Worm (Caenorhabditis elegans): ENCODE results near the gene D1044.4.
A peak's percentile ranks its signal among the peaks of the same experiment; 100 is the strongest.

Gene D1044.4

DNA sequence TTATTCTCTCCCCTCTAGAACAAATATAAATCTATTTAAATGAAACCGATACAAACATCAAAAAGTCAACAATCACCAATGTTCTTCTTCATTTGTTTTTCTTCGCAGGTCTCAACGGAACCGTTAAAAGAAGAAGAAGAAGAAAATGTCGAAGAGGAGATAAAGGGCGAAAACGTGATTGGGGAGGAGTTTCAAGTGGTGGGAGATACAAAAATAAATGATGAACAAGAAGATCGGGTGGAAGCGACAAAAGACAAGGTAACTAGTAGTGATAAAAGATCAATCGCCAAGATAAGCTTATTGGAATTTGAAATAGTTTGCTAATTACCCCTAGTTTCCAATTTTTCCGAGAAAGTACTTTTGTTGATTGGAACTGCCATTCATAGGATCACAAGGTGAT lies 28.4 kb upstream of the D1044.4 start:
- TF ChIP-seq dao-5 (tag; optimal IDR thresholded peaks at IDR 0.05): no peak
- TF ChIP-seq him-1 (tag; optimal IDR thresholded peaks at IDR 0.05): no peak
- TF ChIP-seq W03F9.2 (tag; optimal IDR thresholded peaks at IDR 0.05): no peak

DNA sequence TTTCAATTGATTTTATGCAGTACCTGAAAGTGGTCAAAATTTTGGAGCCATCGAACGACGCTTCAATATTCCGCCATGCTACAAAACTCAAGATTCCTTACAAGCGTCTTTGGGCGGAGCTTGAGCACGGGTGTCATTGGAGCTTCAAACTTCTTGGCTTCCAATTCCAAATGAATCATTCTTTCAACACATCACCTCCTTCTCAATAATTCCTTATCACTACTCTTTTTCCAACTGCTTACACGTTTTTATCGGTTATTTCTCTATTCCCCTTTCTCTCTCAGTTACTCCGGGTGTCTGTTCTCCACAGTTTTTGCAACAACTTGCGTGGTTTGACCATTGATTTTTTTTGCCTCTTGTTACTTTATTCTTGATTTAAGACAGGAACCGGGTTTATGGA lies 24.9 kb upstream of the D1044.4 start, which contains the start of gene F09F7.5:
Gene F09F7.5, plus strand, starts transcription at position 258 of the 400 bp plus-strand sequence.
- TF ChIP-seq W03F9.2 (tag; optimal IDR thresholded peaks at IDR 0.05) (no peak), dao-5 (tag; optimal IDR thresholded peaks at IDR 0.05) (no peak), him-1 (tag; optimal IDR thresholded peaks at IDR 0.05) (no peak)

DNA sequence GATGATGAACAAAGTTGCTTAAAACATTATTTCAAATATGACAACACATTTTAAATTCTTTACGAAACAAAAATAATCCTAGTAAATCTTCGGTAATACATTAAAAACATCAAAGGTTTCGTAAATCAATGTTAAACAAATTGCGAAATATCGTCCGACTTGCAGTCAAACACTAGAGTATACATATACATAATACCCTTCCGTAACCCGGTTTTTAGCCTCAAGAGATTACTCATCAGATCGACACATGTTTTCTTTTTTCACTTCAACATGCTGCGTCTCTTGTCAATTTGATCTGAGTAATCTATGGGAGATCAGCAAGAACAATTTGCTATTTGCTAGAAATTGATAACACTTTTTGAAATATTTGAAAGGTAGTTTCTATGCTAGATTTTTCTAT lies 24.5 kb upstream of the D1044.4 start:
- TF ChIP-seq dao-5 (tag; optimal IDR thresholded peaks at IDR 0.05) (no peak), him-1 (tag; optimal IDR thresholded peaks at IDR 0.05) (no peak), W03F9.2 (tag; optimal IDR thresholded peaks at IDR 0.05) (no peak)

DNA sequence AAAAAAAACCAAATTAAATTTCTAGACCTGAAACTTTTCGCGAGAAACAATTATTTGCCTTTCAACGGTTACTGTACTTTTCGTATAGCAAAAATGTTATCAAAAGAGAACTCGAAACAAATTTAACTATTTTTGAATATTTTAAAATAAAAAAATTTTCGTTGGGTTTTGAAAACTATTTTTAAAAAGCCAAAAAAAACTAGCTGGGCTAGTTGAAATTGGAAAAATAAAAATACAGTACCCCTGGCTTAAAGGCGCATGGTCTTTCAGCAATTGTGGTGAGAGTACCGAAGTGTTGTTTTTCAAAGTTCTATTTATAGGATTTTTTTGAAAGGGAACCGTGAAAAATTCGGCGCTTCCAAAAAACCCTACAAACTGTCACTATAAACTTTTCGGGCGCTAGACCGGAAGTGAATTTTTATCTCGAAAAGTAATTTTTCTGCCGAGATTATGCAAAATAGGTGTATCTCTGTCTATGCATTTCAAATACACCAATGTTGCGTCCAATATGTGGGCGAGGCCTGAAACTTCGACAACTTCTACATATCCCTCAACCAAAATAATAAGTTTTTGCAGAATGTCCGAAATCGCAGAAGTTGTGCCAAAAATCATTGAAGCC lies 22.0 kb upstream of the D1044.4 start, which contains the start of gene D1044.1:
Gene D1044.1, plus strand, starts transcription at position 569 of the 619 bp plus-strand sequence.
- TF ChIP-seq dao-5 (tag; optimal IDR thresholded peaks at IDR 0.05): no peak
- TF ChIP-seq him-1 (tag; optimal IDR thresholded peaks at IDR 0.05): no peak
- TF ChIP-seq W03F9.2 (tag; optimal IDR thresholded peaks at IDR 0.05): no peak

DNA sequence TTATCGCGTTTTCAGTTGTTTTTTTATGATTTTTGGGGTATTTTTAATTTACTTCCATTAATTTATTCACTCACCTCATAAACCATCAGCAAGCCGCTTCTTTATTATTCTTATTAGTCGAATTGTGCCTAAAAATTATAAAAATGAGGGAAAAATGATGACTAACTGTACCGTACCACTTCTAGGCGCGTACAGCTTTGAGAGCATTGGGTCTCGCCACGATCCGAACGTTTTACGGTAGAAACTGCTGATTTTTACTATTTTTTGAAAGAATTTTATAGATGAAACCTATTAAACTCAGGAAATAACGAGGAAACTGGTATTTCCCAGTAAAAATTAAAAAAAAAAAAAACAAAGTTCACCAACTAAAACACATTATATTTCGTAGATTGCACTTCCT lies 21.2 kb upstream of the D1044.4 start, which contains the start of gene D1044.6:
Gene D1044.6, minus strand, starts transcription at position 128 of the 400 bp plus-strand sequence.
- TF ChIP-seq dao-5 (tag; optimal IDR thresholded peaks at IDR 0.05): no peak
- TF ChIP-seq W03F9.2 (tag; optimal IDR thresholded peaks at IDR 0.05): peak; percentile 19

DNA sequence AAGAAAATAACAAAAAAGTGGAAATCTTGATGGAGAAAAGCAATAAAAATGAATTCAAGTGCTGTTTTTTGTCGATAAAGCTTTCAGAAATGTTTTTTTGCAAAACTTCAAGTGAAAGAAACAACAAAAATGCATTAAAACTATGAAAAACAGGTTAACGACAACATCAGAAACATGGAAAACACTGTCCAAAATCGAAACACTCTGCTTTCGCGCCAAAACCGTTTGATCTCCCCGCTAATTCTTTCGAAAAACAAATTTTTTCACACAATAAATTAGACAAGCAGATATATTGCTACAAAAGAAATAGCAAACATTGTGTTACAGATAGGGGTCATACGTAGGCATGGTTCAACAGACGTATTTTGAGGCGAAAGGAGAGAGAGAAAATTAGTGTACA lies 19.9 kb upstream of the D1044.4 start:
- TF ChIP-seq dao-5 (tag; optimal IDR thresholded peaks at IDR 0.05) (no peak), him-1 (tag; optimal IDR thresholded peaks at IDR 0.05) (no peak), W03F9.2 (tag; optimal IDR thresholded peaks at IDR 0.05) (no peak)

DNA sequence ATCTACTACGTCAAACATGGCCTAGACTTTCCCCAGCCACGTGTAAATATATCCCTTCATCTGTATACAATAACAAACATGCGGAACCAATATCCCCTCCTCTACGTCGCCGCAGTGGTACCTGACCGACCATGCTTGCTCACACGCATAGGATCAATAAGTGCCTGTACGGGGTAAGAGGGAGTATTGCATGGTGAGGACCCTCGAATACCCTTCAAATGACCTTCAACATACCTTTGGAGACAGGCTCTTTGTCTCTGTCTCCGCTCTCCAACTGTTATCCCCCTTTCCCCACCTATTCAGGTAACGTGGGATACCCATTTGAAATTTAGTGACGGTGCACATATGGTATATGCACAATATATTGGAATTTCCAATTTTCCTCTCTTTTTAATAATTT lies 4.1 kb upstream of the D1044.4 start, which contains the start of gene dex-1:
Gene dex-1, plus strand, starts transcription at position 132 of the 400 bp plus-strand sequence.
- TF ChIP-seq W03F9.2 (tag; optimal IDR thresholded peaks at IDR 0.05) (no peak), him-1 (tag; optimal IDR thresholded peaks at IDR 0.05) (no peak), dao-5 (tag; optimal IDR thresholded peaks at IDR 0.05) (no peak)

DNA sequence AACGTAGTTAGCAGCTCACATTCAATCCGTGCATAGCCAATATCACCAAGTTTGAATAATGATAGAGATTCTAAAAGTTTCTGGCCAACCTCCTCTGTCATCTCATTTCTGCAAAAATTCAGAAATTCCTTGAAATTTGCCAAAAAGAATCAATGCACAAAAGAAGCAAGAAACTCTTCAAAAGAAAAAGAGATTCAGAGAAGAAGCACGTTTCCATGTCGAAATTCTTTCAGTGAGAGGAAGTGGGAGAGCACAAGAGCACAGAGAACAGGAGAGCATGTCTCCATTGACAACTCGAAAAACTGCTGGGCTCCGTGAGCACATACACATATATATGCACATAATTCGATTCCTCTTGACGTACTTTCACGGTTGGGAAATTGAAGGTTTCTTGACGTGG lies 4.4 kb downstream of the D1044.4 start, which contains the start of gene nekl-4:
Gene nekl-4, minus strand, starts transcription at position 101 of the 400 bp plus-strand sequence.
- TF ChIP-seq dao-5 (tag; optimal IDR thresholded peaks at IDR 0.05): no peak
- TF ChIP-seq him-1 (tag; optimal IDR thresholded peaks at IDR 0.05): no peak
- no peak for TF ChIP-seq W03F9.2 (tag; optimal IDR thresholded peaks at IDR 0.05)

DNA sequence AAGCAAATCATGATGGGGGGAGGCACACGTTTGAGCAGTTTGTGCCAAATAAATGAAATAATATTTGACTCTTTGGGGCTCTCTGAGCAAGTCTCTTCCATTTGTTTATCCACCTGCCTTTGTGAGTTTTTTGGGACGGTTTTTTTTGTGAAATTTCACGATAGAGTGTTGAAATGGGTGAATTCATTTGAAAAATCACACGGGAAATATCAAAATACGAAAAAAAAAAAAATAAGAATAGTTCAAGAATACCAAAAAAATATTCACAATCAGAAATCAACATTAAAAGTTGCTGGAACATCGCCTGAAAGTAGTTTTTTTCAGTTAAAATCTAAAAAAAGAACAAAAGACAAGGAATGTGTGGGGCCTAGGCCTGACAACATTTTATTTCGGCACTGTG lies 9.3 kb downstream of the D1044.4 start, which contains the start of gene pqn-25:
Gene pqn-25, minus strand, starts transcription at position 101 of the 400 bp plus-strand sequence.
- TF ChIP-seq W03F9.2 (tag; optimal IDR thresholded peaks at IDR 0.05) (no peak), dao-5 (tag; optimal IDR thresholded peaks at IDR 0.05) (no peak), him-1 (tag; optimal IDR thresholded peaks at IDR 0.05) (no peak)

DNA sequence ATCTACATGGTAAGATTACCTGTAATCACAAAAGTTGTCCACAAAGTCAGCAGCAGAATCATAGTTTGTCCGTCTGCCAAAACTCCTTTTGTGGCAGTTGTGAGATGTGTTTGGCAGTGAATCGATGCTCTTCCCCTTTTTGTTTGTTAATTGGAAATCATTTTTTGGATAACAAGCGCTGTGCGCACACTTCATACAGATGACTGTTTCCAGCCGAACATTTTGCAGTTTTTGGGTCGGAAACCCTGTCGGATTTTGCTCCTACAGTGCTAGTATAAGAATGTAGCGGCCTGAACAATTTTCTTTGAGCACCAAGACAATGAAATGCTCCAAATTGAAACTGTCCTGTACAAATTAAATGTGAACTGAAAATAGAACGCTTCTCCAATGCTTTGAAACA lies 13.2 kb downstream of the D1044.4 start, which contains the start of gene D1044.7:
Gene D1044.7, minus strand, starts transcription at position 101 of the 400 bp plus-strand sequence.
- no peak for TF ChIP-seq W03F9.2 (tag; optimal IDR thresholded peaks at IDR 0.05)
- no peak for TF ChIP-seq him-1 (tag; optimal IDR thresholded peaks at IDR 0.05)
- no peak for TF ChIP-seq dao-5 (tag; optimal IDR thresholded peaks at IDR 0.05)

DNA sequence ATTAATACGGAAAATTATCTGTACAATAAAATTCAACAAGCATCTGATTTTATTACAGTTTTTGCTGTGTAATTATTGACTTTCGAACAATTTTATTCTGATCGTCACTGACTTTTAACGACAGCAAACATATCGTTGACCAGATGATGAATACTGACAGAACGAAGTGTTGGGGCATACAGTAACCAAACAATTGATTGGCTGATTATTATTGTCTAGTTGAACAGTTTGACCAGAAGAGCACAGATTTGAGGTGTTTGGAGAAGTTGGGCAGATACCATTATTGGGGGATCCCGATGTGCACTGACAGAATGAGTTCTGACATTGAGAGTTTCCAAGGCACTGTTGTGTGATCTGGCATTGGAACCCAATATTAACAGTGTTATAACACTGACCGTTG lies 14.9 kb downstream of the D1044.4 start:
- no peak for TF ChIP-seq dao-5 (tag; optimal IDR thresholded peaks at IDR 0.05)
- TF ChIP-seq W03F9.2 (tag; optimal IDR thresholded peaks at IDR 0.05): no peak
- no peak for TF ChIP-seq him-1 (tag; optimal IDR thresholded peaks at IDR 0.05)

DNA sequence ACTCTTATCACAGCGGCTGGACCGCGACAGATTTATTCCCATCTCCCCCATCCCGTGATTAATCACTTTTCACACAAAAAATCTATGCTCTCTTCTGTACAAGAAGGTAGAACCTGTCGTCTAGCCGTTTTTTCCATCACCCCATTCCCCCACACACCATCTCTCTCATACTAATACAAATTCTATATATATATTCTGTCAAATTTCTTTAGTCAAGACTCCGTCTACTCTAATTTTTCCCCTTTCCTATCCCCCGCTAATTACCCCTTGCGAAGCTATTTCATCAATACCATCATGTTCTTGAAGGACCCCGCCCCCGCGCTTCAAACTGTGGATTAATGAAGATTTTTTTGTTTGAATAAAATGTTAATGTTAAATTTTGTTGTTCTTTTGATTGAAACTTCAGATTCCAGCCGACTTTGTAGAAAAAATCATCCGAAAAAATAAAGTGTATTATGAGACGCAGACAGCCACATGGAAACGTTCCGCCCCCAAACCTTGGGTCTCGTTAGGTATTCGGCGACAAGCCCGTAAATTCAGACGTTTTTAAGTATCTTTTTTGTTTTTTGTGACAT lies 15.7 kb downstream of the D1044.4 start:
- TF ChIP-seq dao-5 (tag; optimal IDR thresholded peaks at IDR 0.05) (no peak), him-1 (tag; optimal IDR thresholded peaks at IDR 0.05) (peak; percentile 16), W03F9.2 (tag; optimal IDR thresholded peaks at IDR 0.05) (no peak)

DNA sequence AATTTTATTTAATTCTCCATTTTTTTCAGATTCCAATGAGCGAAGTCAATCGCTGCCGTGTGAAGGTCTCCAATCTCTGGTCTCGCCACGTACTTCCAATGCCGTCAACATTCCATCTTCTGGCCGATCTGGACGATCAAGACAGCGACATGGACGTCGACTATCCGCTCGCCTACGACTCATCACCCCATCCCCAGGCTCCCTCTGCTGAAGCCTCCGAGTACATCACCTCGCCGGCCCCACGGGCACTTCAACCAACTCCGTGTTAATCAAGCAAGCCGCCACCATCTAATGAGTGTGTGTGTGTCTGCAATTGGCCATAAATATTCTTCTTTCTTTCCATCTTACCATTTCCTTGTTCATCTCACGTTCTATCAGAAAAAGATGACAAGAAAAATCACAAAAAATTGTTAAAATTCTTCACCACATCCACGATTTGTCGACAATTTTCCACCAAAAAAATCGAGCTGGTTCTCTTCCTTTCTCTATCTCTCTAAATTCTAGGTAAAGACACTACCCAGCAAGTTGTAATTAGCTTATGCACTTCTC lies 16.3 kb downstream of the D1044.4 start:
- TF ChIP-seq him-1 (tag; optimal IDR thresholded peaks at IDR 0.05) (no peak), dao-5 (tag; optimal IDR thresholded peaks at IDR 0.05) (no peak)
